Worm (Caenorhabditis elegans) whole organism, young adult: ENCODE measurements around the gene sec-16A.1.

Source experiments
- B0019.2 ChIP-seq: fragments of 200-800 bp; sonication (Bioruptor generic); conservative IDR thresholded peaks from 2 replicates; pipeline ENCODE4 v1.3.6; 2022; ENCODE audit warnings: missing genetic modification reagents, missing genetic modification characterization, missing compliant biosample characterization
- B0035.1 ChIP-seq: sonication (generic microtip); optimal IDR thresholded peaks from 2 replicates; lab custom pipeline; 2016; ENCODE audit warnings: missing genetic modification characterization, mild to moderate bottlenecking, missing compliant biosample characterization, missing genotype, missing genetic modification reagents
- D2030.7 ChIP-seq: fragments of 200-800 bp; sonication (Bioruptor generic); IDR thresholded peaks from 2 replicates; pipeline ENCODE4 v1.3.6; 2022; ENCODE audit warnings: missing genetic modification reagents, missing genetic modification characterization, missing compliant biosample characterization
- F23B12.7 ChIP-seq: sonication (generic microtip); optimal IDR thresholded peaks from 2 replicates; lab custom pipeline; 2017; ENCODE audit warnings: missing genetic modification characterization, mild to moderate bottlenecking, missing compliant biosample characterization, antibody characterized with exemption, moderate library complexity; ENCODE audit not compliant: insufficient read depth
- F55B11.4 ChIP-seq: sonication (generic microtip); optimal IDR thresholded peaks from 2 replicates; lab custom pipeline; 2016; ENCODE audit warnings: missing compliant biosample characterization, missing genetic modification characterization, borderline replicate concordance; ENCODE audit not compliant: insufficient read depth
- F57C9.4 ChIP-seq: sonication (generic microtip); optimal IDR thresholded peaks from 2 replicates; lab custom pipeline; 2017; ENCODE audit warnings: mild to moderate bottlenecking, missing genetic modification characterization, missing compliant biosample characterization
- K11D2.4 ChIP-seq: fragments of 200-800 bp; sonication (Bioruptor generic); IDR thresholded peaks from 2 replicates; pipeline ENCODE4 v1.3.6; 2022; ENCODE audit warnings: missing genetic modification reagents, missing genetic modification characterization, missing compliant biosample characterization
- K12H6.12 ChIP-seq: fragments of 200-800 bp; sonication (Bioruptor generic); optimal IDR thresholded peaks from 2 replicates; lab custom pipeline; 2018; ENCODE audit warnings: mild to moderate bottlenecking, missing genetic modification characterization, missing compliant biosample characterization
- T07F8.4 ChIP-seq: sonication (generic microtip); optimal IDR thresholded peaks from 2 replicates; lab custom pipeline; 2016; ENCODE audit warnings: mild to moderate bottlenecking, missing genetic modification characterization, moderate library complexity, missing compliant biosample characterization
- Y56A3A.18 ChIP-seq: fragments of 200-800 bp; sonication (Bioruptor generic); IDR thresholded peaks from 2 replicates; pipeline ENCODE4 v1.3.6; 2022; ENCODE audit warnings: missing genetic modification reagents, missing genetic modification characterization, missing compliant biosample characterization
- Y95B8A.8 ChIP-seq: fragments of 200-800 bp; sonication (Bioruptor generic); IDR thresholded peaks from 2 replicates; pipeline ENCODE4 v1.3.6; 2022; ENCODE audit warnings: missing genetic modification reagents, missing genetic modification characterization, missing compliant biosample characterization
- akir-1 ChIP-seq: fragments of 200-800 bp; sonication (Bioruptor generic); optimal IDR thresholded peaks from 2 replicates; lab custom pipeline; 2018; ENCODE audit warnings: mild to moderate bottlenecking, missing genetic modification characterization, moderate library complexity, missing compliant biosample characterization
- athp-1 ChIP-seq: sonication (generic microtip); optimal IDR thresholded peaks from 2 replicates; lab custom pipeline; 2017; ENCODE audit warnings: mild to moderate bottlenecking, missing genetic modification characterization, missing compliant biosample characterization
- attf-6 ChIP-seq: fragments of 200-800 bp; sonication (Bioruptor generic); IDR thresholded peaks from 2 replicates; pipeline ENCODE4 v1.3.6; 2022; ENCODE audit warnings: missing genetic modification reagents, missing genetic modification characterization, missing compliant biosample characterization
- bed-1 ChIP-seq: fragments of 200-800 bp; sonication (Bioruptor generic); IDR thresholded peaks from 2 replicates; pipeline ENCODE4 v1.3.6; 2022; ENCODE audit warnings: missing genetic modification reagents, missing genetic modification characterization, missing compliant biosample characterization
- ceh-79 ChIP-seq: sonication (generic microtip); optimal IDR thresholded peaks from 2 replicates; lab custom pipeline; 2017; ENCODE audit warnings: mild to moderate bottlenecking, missing genetic modification characterization, missing compliant biosample characterization
- dox-1 ChIP-seq: fragments of 200-800 bp; sonication (Bioruptor generic); IDR thresholded peaks from 2 replicates; pipeline ENCODE4 v1.3.6; 2022; ENCODE audit warnings: missing genetic modification reagents, missing genetic modification characterization, missing compliant biosample characterization
- dpl-1 ChIP-seq: fragments of 150-350 bp; optimal IDR thresholded peaks from 2 replicates; lab custom pipeline; 2014; ENCODE audit warnings: missing biosample characterization, missing genetic modification reagents, missing genetic modification characterization
- efl-1 ChIP-seq: fragments of 150-350 bp; optimal IDR thresholded peaks from 2 replicates; lab custom pipeline; 2014; ENCODE audit warnings: missing biosample characterization, missing genetic modification reagents, missing genetic modification characterization
- egl-44 ChIP-seq: fragments of 200-800 bp; sonication (Bioruptor generic); IDR thresholded peaks from 2 replicates; pipeline ENCODE4 v1.3.6; 2022; ENCODE audit warnings: missing genetic modification reagents, missing genetic modification characterization, missing compliant biosample characterization
- hlh-26 ChIP-seq: fragments of 200-800 bp; sonication (Bioruptor generic); conservative IDR thresholded peaks from 2 replicates; pipeline ENCODE4 v1.3.6; 2022; ENCODE audit warnings: missing genetic modification reagents, missing genetic modification characterization, missing compliant biosample characterization
- hrde-1 ChIP-seq: sonication (generic microtip); optimal IDR thresholded peaks from 2 replicates; lab custom pipeline; 2016; ENCODE audit warnings: missing genetic modification characterization, mild to moderate bottlenecking, missing compliant biosample characterization, moderate library complexity, missing genotype, missing genetic modification reagents, borderline replicate concordance
- lin-54 ChIP-seq: fragments of 200-800 bp; sonication (Bioruptor generic); optimal IDR thresholded peaks from 2 replicates; lab custom pipeline; 2018; ENCODE audit warnings: mild to moderate bottlenecking, missing genetic modification characterization, missing compliant biosample characterization
- mxl-1 ChIP-seq: sonication (generic microtip); optimal IDR thresholded peaks from 2 replicates; lab custom pipeline; 2016; ENCODE audit warnings: missing genetic modification characterization, missing compliant biosample characterization
- nhr-179 ChIP-seq: sonication (generic microtip); optimal IDR thresholded peaks from 2 replicates; lab custom pipeline; 2016; ENCODE audit warnings: mild to moderate bottlenecking, missing genetic modification characterization, missing compliant biosample characterization
- nhr-80 ChIP-seq: sonication (generic microtip); optimal IDR thresholded peaks from 2 replicates; lab custom pipeline; 2016; ENCODE audit warnings: missing genetic modification characterization, missing compliant biosample characterization
- rec-8 ChIP-seq, 2 experiments: sonication (generic microtip); optimal IDR thresholded peaks; 2 replicates each; lab custom pipeline; 2016; ENCODE audit warnings: mild to moderate bottlenecking in 2 of 2, missing genetic modification characterization in 2 of 2, missing genetic modification reagents in 2 of 2, missing genotype in 2 of 2, missing biosample characterization in 1 of 2, missing compliant biosample characterization in 1 of 2, moderate library complexity in 1 of 2
- sdz-38 ChIP-seq: sonication (generic microtip); optimal IDR thresholded peaks from 2 replicates; lab custom pipeline; 2016; ENCODE audit warnings: missing genotype, missing genetic modification characterization, missing compliant biosample characterization
- snpc-1.3 ChIP-seq: sonication (generic microtip); optimal IDR thresholded peaks from 2 replicates; lab custom pipeline; 2017; ENCODE audit warnings: missing genetic modification characterization, mild to moderate bottlenecking, missing compliant biosample characterization, antibody characterized with exemption, moderate library complexity, missing genotype, missing genetic modification reagents; ENCODE audit not compliant: insufficient read depth
- somi-1 ChIP-seq: fragments of 200-800 bp; sonication (Bioruptor generic); optimal IDR thresholded peaks from 2 replicates; lab custom pipeline; 2018; ENCODE audit warnings: mild to moderate bottlenecking, missing genetic modification characterization, missing compliant biosample characterization
- unc-130 ChIP-seq: sonication (generic microtip); optimal IDR thresholded peaks from 2 replicates; lab custom pipeline; 2016; ENCODE audit warnings: missing genetic modification reagents, missing genetic modification characterization, missing compliant biosample characterization
- zfh-2 ChIP-seq: fragments of 200-800 bp; sonication (Bioruptor generic); conservative IDR thresholded peaks from 2 replicates; pipeline ENCODE4 v1.3.6; 2022; ENCODE audit warnings: missing genetic modification reagents, missing genetic modification characterization, missing compliant biosample characterization
- ztf-22 ChIP-seq: fragments of 200-800 bp; sonication (Bioruptor generic); optimal IDR thresholded peaks from 2 replicates; lab custom pipeline; 2018; ENCODE audit warnings: mild to moderate bottlenecking, missing genetic modification characterization, moderate library complexity, missing compliant biosample characterization
- ztf-3 ChIP-seq: fragments of 200-800 bp; sonication (Bioruptor generic); optimal IDR thresholded peaks from 2 replicates; lab custom pipeline; 2018; ENCODE audit warnings: mild to moderate bottlenecking, missing genetic modification characterization, missing compliant biosample characterization
- ztf-6 ChIP-seq: fragments of 200-800 bp; sonication (Bioruptor generic); IDR thresholded peaks from 2 replicates; pipeline ENCODE4 v1.3.6; 2022; ENCODE audit warnings: missing genetic modification reagents, missing genetic modification characterization, missing compliant biosample characterization

sec-16A.1 gene

DNA sequence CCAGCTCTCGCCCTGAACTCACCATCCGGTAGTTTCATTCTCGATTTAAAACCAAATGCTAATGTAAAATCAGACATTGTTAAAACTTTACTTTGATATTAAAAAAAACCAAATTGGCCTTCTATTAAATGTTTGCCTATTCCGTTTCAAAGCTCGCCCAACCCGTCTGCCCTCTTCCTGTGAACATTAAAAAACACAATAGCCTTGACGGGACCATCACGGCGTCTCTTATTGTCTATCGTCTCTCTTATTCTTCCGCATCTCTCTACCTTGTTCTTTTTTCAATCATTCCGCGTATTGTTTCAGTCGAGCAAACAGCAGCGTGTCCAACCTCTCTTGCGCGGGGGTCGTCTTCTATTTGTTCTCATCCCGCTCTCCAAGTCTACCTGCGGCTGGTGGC lies 11.0 kb upstream of the sec-16A.1 start, which contains the start of gene ZK512.1:
Gene ZK512.1, plus strand, starts transcription at position 301 of the 400 bp plus-strand sequence.
- no peak for TF ChIP-seq unc-130
- no peak for TF ChIP-seq rec-8 (tag; optimal IDR thresholded peaks at IDR 0.05; lab: Kevin White, UChicago)
- TF ChIP-seq dox-1 (GFP tag; lab: Robert Waterston, UW) = no peak
- no peak for TF ChIP-seq B0019.2 (GFP tag; lab: Robert Waterston, UW)
- TF ChIP-seq nhr-80 = no peak
- TF ChIP-seq mxl-1 (tag; lab: Kevin White, UChicago) = no peak
- TF ChIP-seq, all 124 proteins: peak for 0

DNA sequence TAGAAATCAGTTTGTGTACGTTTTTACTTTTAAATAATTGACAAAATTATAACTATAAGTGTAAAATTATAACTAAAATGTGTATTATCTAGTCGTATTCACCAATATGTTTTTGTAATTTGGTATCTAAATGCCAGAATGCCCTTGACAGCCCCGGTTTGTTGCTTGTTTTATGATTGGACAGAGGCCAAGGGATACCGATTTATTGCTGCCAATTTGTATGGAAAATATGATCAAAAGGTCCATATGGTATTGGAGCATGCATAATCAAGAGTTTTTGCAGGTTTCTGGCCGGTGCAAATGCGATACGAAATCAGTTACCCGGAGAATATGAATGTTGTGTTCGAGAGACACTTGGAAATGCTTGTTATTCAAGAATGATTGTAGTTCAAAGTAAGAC lies 9.9 kb upstream of the sec-16A.1 start:
- TF ChIP-seq nhr-179 (tag; lab: Kevin White, UChicago) (no peak), egl-44 (GFP tag; lab: Robert Waterston, UW) (no peak), efl-1 (no peak), sdz-38 (no peak), ceh-79 (tag; lab: Kevin White, UChicago) (no peak), ztf-3 (no peak), F57C9.4 (tag; lab: Kevin White, UChicago) (no peak), zfh-2 (GFP tag; lab: Robert Waterston, UW) (no peak)

DNA sequence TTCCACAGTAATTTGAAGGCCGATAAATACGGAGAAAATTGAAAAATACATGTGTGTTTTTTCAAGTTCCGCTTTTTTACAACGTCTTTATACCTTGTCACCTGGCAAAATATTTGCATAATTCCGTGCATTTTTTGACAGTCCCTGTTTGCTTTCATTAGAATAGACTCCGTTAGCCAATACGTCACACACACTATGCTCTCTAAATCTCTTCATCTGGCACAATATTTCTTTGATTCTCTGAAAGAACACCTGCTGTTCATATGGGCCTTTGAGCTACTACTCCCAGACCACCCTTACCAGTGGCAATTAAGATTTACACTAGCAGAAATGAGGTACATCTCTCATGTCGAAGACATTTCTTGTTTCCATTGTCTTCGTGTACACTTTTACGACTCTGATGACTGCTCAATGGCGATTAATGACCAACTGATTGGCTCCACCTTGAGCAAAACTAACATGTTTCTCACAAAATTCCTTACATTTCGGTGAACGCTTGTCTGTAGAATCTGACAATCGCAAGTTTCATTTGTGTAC lies 7.3 kb upstream of the sec-16A.1 start, which contains the start of gene grl-11:
Gene grl-11, minus strand, starts transcription at position 51 of the 537 bp plus-strand sequence.
- no peak for TF ChIP-seq athp-1 (tag; lab: Kevin White, UChicago)
- TF ChIP-seq somi-1 (GFP tag; lab: Kevin White, UChicago) = no peak
- no peak for TF ChIP-seq Y56A3A.18 (GFP tag; lab: Robert Waterston, UW)
- TF ChIP-seq dpl-1 = no peak
- no peak for TF ChIP-seq K11D2.4
- TF ChIP-seq B0035.1 (tag; lab: Kevin White, UChicago) = no peak
- TF ChIP-seq, all 124 proteins: peak for 0

DNA sequence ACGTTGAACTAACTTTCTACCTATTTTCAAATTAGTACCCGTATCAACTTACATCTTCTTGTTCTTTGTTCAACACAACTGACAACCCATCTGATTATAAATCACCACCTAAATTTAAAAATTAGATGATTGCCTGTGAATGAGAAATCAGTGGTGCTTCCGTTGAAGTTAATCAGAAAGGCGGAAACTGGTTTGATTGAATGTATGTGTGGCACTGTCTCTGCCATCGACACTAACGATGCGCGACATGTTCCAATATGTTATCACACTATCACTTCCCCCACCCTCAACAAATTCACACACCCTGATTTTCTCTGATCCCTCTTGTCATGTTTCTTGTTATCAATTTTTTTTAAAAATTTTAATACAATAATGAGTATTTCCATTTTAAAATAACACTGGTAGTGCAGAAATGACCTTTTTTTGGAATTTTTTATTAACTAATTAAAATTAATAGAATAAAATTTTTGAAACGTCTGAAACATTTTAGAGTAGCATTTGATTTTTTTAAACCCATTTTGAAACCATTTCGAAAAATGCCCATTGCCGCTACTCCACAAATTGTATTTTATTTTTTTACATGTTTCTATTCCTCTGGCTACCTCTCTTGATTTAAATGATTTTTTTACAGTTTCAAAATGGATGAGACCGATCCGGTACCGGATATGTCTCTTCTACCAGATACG lies 6.6 kb upstream of the sec-16A.1 start, which contains the start of gene ced-11:
Gene ced-11, plus strand, starts transcription at position 636 of the 686 bp plus-strand sequence.
- TF ChIP-seq attf-6 (GFP tag; lab: Robert Waterston, UW) = no peak
- TF ChIP-seq, all 124 proteins: peak for 0

DNA sequence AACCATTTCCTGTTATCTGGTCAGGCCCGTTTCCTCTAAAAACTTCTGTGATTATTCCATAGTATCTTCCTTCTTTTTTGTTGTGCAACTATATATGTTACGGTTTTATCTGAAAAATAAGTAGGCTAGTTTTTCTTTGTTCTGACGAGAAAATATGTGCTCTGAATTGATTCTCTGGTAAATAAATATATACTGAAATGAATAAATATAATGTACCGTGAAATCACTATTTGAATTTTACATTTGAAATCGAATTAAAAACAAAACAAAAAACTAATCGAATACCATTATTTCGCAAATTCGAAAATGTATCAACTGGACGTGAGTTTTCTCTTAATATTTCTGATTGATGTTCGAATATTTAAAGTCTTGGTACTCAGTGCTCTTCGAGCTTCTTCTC lies 4.9 kb downstream of the sec-16A.1 start, which contains the start of gene ZK512.10:
Gene ZK512.10, plus strand, starts transcription at position 301 of the 400 bp plus-strand sequence.
- TF ChIP-seq akir-1 (no peak), F23B12.7 (tag; lab: Kevin White, UChicago) (no peak), athp-1 (tag; lab: Kevin White, UChicago) (no peak), snpc-1.3 (tag; lab: Kevin White, UChicago) (no peak), hlh-26 (GFP tag; lab: Robert Waterston, UW) (no peak), K12H6.12 (tag; lab: Kevin White, UChicago) (no peak), hrde-1 (tag; lab: Kevin White, UChicago) (no peak), Y95B8A.8 (no peak), ztf-22 (GFP tag; lab: Kevin White, UChicago) (no peak), T07F8.4 (no peak), K11D2.4 (no peak), lin-54 (no peak), bed-1 (GFP tag; lab: Robert Waterston, UW) (no peak), dpl-1 (no peak), ztf-6 (no peak), F55B11.4 (no peak), D2030.7 (GFP tag; lab: Robert Waterston, UW) (no peak)
